Worm (Caenorhabditis elegans): ENCODE data around the gene C13A2.4.
A peak's percentile ranks its signal among the peaks of the same experiment; 100 is the strongest.
"Not testable (repeated sequence)": the region's sequence is repeated elsewhere in the genome, so short reads cannot be mapped to it uniquely, and the experiment has no call there.

Gene C13A2.4

DNA sequence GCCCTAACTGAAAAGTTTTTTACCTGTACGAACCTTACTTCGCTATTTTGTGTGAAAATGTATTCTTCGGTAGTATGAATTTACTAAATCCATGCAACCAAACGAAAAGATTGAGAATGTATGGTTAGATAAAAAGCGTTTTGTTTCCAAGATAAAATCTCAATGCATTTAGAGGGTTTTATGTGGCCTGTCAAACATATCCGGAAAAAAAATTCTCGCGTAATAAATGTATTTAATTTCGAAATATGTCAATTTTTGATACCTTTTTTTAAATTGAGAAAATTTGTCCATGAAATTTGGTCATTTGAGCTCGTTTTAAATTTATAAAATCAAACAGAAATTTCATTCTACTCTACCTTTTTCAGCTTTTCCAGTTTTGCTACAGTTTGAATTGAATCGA lies 16.1 kb downstream of the C13A2.4 start, which contains the start of gene F07G11.4 (continued):
- no peak for TF ChIP-seq ama-1 (optimal IDR thresholded peaks at IDR 0.05)

DNA sequence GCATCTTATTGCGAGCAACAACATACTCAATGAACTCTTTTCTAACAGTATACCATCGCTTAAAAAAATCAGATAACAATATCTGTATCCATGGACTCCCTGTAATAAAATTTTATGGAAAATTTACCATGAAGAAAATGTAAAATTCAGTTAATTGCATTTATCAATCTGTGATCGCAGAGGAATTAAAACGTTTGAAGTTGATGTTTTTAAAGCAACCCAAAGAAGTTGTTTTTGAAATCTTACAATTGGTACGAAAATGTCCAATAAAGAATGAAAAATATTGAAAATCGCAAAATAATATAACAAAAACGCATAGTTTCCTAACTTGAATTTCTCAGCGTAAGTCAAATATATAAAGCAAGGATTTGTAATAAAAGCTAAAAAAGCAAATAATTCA lies 18.1 kb downstream of the C13A2.4 start, which contains the start of gene srj-32:
TSS of gene srj-32 (minus strand) at position 101 of the 400 bp plus-strand sequence.
- TF ChIP-seq ztf-11 (tag; optimal IDR thresholded peaks at IDR 0.05) (no peak), pag-3 (tag; optimal IDR thresholded peaks at IDR 0.05; ENCODE audit: borderline replicate concordance, insufficient read depth) (no peak), dsc-1 (tag; optimal IDR thresholded peaks at IDR 0.05) (no peak), C04F5.9 (tag; optimal IDR thresholded peaks at IDR 0.05) (no peak), jun-1 (tag; optimal IDR thresholded peaks at IDR 0.05) (no peak), nhr-47 (tag; optimal IDR thresholded peaks at IDR 0.05) (no peak), lin-13 (GFP tag; optimal IDR thresholded peaks at IDR 0.05) (no peak), lin-39 (tag; optimal IDR thresholded peaks at IDR 0.05) (no peak), ets-5 (GFP tag; IDR thresholded peaks at IDR 0.05) (no peak), skn-1 (tag; optimal IDR thresholded peaks at IDR 0.05) (no peak)

DNA sequence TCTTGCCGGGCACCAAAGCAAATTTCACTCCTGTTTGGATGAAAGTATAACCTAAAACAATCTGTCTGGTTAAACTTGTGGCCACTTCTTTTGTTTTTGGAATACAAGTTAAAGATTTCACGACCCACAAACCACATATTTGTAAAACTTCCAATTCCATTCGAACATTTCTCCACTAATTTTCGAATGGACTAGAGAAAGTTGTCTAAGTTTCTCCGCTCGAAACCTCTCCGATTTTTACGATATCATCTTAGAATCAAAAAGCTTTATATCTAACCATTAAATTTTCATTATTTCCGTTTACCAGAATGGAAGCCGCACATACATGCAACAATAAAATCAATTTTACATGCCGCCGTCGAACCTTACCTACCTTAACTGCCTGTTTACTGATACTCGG lies 19.3 kb downstream of the C13A2.4 start, which contains the start of gene F07G11.3:
TSS of gene F07G11.3 (plus strand) at position 301 of the 400 bp plus-strand sequence.
- no peak for TF ChIP-seq unc-86 (tag; optimal IDR thresholded peaks at IDR 0.05)
- TF ChIP-seq hpl-2 (GFP tag; optimal IDR thresholded peaks at IDR 0.05) = no peak
- TF ChIP-seq nhr-77 (tag; optimal IDR thresholded peaks at IDR 0.05) = no peak
- no peak for TF ChIP-seq nhr-237 (tag; optimal IDR thresholded peaks at IDR 0.05)
- TF ChIP-seq lir-3 (tag; optimal IDR thresholded peaks at IDR 0.05; ENCODE audit: poor library complexity) = no peak
- no peak for TF ChIP-seq fos-1 (tag; optimal IDR thresholded peaks at IDR 0.05)
- TF ChIP-seq lsy-2 (tag; optimal IDR thresholded peaks at IDR 0.05) = no peak
- no peak for TF ChIP-seq nhr-20 (tag; optimal IDR thresholded peaks at IDR 0.05)
- TF ChIP-seq nhr-90 (tag; optimal IDR thresholded peaks at IDR 0.05; ENCODE audit: poor library complexity) = no peak
- no peak for TF ChIP-seq efl-3 (GFP tag; optimal IDR thresholded peaks at IDR 0.05)
- TF ChIP-seq ztf-4 (tag; optimal IDR thresholded peaks at IDR 0.05) = no peak
- no peak for TF ChIP-seq grh-1 (GFP tag; IDR thresholded peaks at IDR 0.05)
- no peak for TF ChIP-seq sup-37 (GFP tag; optimal IDR thresholded peaks at IDR 0.05)

DNA sequence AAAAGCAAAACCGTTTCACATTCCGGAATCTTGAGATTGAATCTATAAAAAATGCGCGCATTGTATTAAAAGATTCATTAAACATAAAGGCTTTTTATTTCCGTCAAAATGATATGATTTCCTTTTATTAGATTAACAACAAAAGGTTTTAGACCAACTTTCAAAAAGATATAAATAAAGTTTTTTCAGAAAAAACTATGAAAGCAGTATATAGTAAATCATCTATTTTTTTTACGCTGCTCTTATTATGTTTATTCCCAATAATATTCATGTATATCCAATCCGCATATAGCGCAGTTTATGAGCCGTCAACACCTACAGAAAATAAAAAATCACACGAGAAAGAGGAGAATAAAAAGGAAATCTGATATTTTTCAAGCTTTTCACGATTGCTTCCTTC lies 25.3 kb downstream of the C13A2.4 start, which contains the start of gene F07G11.2:
TSS of gene F07G11.2 (plus strand) at position 301 of the 400 bp plus-strand sequence.
- not testable (repeated sequence) for TF ChIP-seq unc-98 (GFP tag; IDR thresholded peaks at IDR 0.05); ceh-82 (tag; optimal IDR thresholded peaks at IDR 0.05); efl-1 (optimal IDR thresholded peaks at IDR 0.05); efl-1 (GFP tag; optimal IDR thresholded peaks at IDR 0.05 in 1 of 2)

DNA sequence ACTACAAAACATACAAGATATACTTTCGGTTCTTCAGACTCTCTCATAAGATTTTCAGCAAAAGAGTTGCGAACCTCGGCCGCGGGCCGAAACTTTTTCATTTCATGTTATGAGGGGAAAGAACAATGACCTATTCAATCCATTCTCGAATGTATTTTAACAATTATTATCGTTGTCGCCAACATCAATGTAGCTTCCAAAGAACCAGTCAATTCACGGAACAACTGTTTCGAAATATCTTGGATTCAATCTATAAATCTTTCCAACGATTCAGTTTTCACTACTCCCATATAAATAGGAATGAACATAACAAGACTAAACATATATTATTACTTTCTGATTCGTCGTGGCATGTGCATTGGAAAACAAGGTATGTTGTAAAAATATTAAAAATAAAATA lies 27.9 kb downstream of the C13A2.4 start, which contains the start of gene F07G11.1:
TSS of gene F07G11.1 (plus strand) at position 301 of the 400 bp plus-strand sequence.
- TF ChIP-seq efl-1 (optimal IDR thresholded peaks at IDR 0.05) = no peak
- peak in 1 of 2 experiments; percentile 28 for TF ChIP-seq efl-1 (GFP tag; optimal IDR thresholded peaks at IDR 0.05 in 1 of 2)
- TF ChIP-seq lin-35 (GFP tag; optimal IDR thresholded peaks at IDR 0.05) = no peak

DNA sequence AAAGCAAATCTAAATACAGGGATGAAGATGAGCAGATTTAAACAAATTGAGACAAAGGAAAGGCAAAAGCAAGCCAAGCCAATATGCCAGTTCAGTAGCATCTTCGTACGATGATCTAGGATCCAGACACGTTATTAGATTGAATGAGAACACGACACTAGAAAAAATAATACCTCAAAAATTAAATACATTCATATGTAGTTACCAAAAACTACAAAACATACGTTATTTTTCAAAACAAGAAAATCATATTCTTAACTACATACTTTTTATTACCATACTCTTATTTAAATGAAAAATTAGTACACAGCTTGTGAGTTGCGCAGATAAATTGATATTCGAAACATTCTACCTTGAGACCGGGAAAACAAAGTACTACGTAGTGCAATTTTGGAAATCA lies 34.0 kb downstream of the C13A2.4 start, which contains the start of gene srx-6:
TSS of gene srx-6 (minus strand) at position 101 of the 400 bp plus-strand sequence.
- TF ChIP-seq ceh-63 (GFP tag; optimal IDR thresholded peaks at IDR 0.05) = no peak
- no peak for TF ChIP-seq rnt-1 (tag; optimal IDR thresholded peaks at IDR 0.05)
- TF ChIP-seq mef-2 (tag; optimal IDR thresholded peaks at IDR 0.05) = no peak
- TF ChIP-seq sptf-1 (tag; optimal IDR thresholded peaks at IDR 0.05) = no peak
- TF ChIP-seq lin-39 (tag; optimal IDR thresholded peaks at IDR 0.05) = no peak
- no peak for TF ChIP-seq unc-98 (GFP tag; IDR thresholded peaks at IDR 0.05)
- no peak for TF ChIP-seq isw-1 (GFP tag; IDR thresholded peaks at IDR 0.05)
- TF ChIP-seq aha-1 (tag; optimal IDR thresholded peaks at IDR 0.05) = no peak
- no peak for TF ChIP-seq ets-5 (GFP tag; IDR thresholded peaks at IDR 0.05)

Measured in whole organism, L1 larva.